Worm (Caenorhabditis elegans) whole organism, late embryonic: Measurements from ENCODE around the gene W08E12.6.

Experiments used
- ceh-24 ChIP-seq: sonication (generic microtip); optimal IDR thresholded peaks from 2 replicates; lab custom pipeline; 2016; ENCODE audit warnings: mild to moderate bottlenecking, missing genetic modification characterization, missing compliant biosample characterization
- ceh-31 ChIP-seq: sonication (generic microtip); optimal IDR thresholded peaks from 2 replicates; lab custom pipeline; 2016; ENCODE audit warnings: missing genetic modification characterization, missing compliant biosample characterization
- ceh-34 ChIP-seq: sonication (generic microtip); optimal IDR thresholded peaks from 2 replicates; lab custom pipeline; 2016; ENCODE audit warnings: mild to moderate bottlenecking, missing genetic modification characterization, missing compliant biosample characterization
- che-1 ChIP-seq: sonication (generic microtip); optimal IDR thresholded peaks from 2 replicates; lab custom pipeline; 2016; ENCODE audit warnings: mild to moderate bottlenecking, missing genetic modification characterization, missing compliant biosample characterization
- elt-4 ChIP-seq: sonication (generic microtip); optimal IDR thresholded peaks from 2 replicates; lab custom pipeline; 2016; ENCODE audit warnings: missing genetic modification characterization, missing compliant biosample characterization
- hlh-6 ChIP-seq: sonication (generic microtip); optimal IDR thresholded peaks from 2 replicates; lab custom pipeline; 2016; ENCODE audit warnings: missing genotype, missing genetic modification characterization, missing compliant biosample characterization
- nhr-11 ChIP-seq: fragments of 150-350 bp; optimal IDR thresholded peaks from 2 replicates; lab custom pipeline; 2014; ENCODE audit warnings: missing biosample characterization, missing genetic modification characterization
- odd-2 ChIP-seq: sonication (generic microtip); optimal IDR thresholded peaks from 2 replicates; lab custom pipeline; 2017; ENCODE audit warnings: antibody characterized with exemption, mild to moderate bottlenecking, missing genetic modification characterization, missing compliant biosample characterization
- pat-9 ChIP-seq: fragments of 200-800 bp; sonication (Bioruptor generic); optimal IDR thresholded peaks from 2 replicates; lab custom pipeline; 2018; ENCODE audit warnings: mild to moderate bottlenecking, missing genetic modification characterization, moderate library complexity, missing compliant biosample characterization
- ttx-3 ChIP-seq: sonication (generic microtip); optimal IDR thresholded peaks from 2 replicates; lab custom pipeline; 2016; ENCODE audit warnings: missing genetic modification reagents, missing genetic modification characterization, missing compliant biosample characterization
- ztf-16 ChIP-seq: sonication (generic microtip); optimal IDR thresholded peaks from 2 replicates; lab custom pipeline; 2017; ENCODE audit warnings: missing genetic modification characterization, missing compliant biosample characterization

Gene W08E12.6

DNA sequence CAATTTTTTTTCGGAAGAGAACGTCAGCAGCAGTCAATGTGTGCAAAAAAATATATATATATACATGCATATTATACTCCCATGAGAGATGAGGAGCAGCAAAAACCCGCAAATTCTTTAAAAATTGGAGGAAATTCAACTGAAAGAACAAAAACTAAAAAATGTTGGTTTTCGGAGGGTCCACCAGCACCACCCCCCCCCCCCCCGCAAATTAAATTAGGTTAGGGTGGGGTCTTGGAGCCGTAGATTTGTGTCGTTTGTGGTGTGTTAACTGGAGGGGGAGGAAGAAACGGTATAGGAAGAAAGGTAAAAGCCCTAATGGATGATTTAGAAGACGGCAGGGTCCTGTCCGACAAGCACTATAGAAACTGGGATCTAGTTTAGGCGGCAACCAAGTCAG, 49.9 kb downstream of the W08E12.6 start:
- TF ChIP-seq ztf-16 (no peak), nhr-11 (tag; lab: Kevin White, UChicago) (no peak), ceh-31 (tag; lab: Kevin White, UChicago) (no peak), ttx-3 (tag; lab: Kevin White, UChicago) (no peak), odd-2 (tag; lab: Kevin White, UChicago) (no peak), elt-4 (tag; lab: Kevin White, UChicago) (no peak), ceh-24 (no peak), pat-9 (tag; lab: Kevin White, UChicago) (no peak), ceh-34 (tag; lab: Kevin White, UChicago) (no peak), hlh-6 (tag; lab: Kevin White, UChicago) (no peak), che-1 (tag; lab: Kevin White, UChicago) (no peak)
